Worm (Caenorhabditis elegans) whole organism, midembryonic: ENCODE results near the gene clec-246.

Experiments
- T22C8.4 ChIP-seq: fragments of 200-800 bp; sonication (Bioruptor generic); IDR thresholded peaks from 2 replicates; pipeline ENCODE4 v1.3.6; 2022; ENCODE audit warnings: missing genetic modification characterization, missing compliant biosample characterization
- cog-1 ChIP-seq: sonication (generic microtip); optimal IDR thresholded peaks from 2 replicates; lab custom pipeline; 2016; ENCODE audit warnings: missing genetic modification characterization, missing compliant biosample characterization
- flt-1 ChIP-seq: fragments of 200-800 bp; sonication (Bioruptor generic); IDR thresholded peaks from 2 replicates; pipeline ENCODE4 v1.3.6; 2022; ENCODE audit warnings: missing genetic modification characterization, missing compliant biosample characterization
- klf-2 ChIP-seq: fragments of 200-800 bp; sonication (Bioruptor generic); conservative IDR thresholded peaks from 2 replicates; pipeline ENCODE4 v1.3.6; 2022; ENCODE audit warnings: missing genetic modification reagents, missing genetic modification characterization, missing compliant biosample characterization
- med-1 ChIP-seq: sonication (generic microtip); optimal IDR thresholded peaks from 2 replicates; lab custom pipeline; 2017; ENCODE audit warnings: missing genetic modification characterization, mild to moderate bottlenecking, missing compliant biosample characterization, antibody characterized with exemption, missing genetic modification reagents; ENCODE audit not compliant: insufficient read depth
- ref-1 ChIP-seq: fragments of 200-800 bp; sonication (Bioruptor generic); conservative IDR thresholded peaks from 2 replicates; pipeline ENCODE4 v1.3.6; 2022; ENCODE audit warnings: missing genetic modification reagents, missing genetic modification characterization, missing compliant biosample characterization
- tab-1 ChIP-seq: fragments of 200-800 bp; sonication (Bioruptor generic); IDR thresholded peaks from 2 replicates; pipeline ENCODE4 v1.3.6; 2022; ENCODE audit warnings: missing genetic modification characterization, missing compliant biosample characterization
- ztf-23 ChIP-seq: fragments of 200-800 bp; sonication (Bioruptor generic); IDR thresholded peaks from 2 replicates; pipeline ENCODE4 v1.3.6; 2022; ENCODE audit warnings: missing genetic modification reagents, missing genetic modification characterization, missing compliant biosample characterization
- ztf-29 ChIP-seq: fragments of 200-800 bp; sonication (Bioruptor generic); IDR thresholded peaks from 2 replicates; pipeline ENCODE4 v1.3.6; 2022; ENCODE audit warnings: missing genetic modification reagents, missing genetic modification characterization, missing compliant biosample characterization

DNA sequence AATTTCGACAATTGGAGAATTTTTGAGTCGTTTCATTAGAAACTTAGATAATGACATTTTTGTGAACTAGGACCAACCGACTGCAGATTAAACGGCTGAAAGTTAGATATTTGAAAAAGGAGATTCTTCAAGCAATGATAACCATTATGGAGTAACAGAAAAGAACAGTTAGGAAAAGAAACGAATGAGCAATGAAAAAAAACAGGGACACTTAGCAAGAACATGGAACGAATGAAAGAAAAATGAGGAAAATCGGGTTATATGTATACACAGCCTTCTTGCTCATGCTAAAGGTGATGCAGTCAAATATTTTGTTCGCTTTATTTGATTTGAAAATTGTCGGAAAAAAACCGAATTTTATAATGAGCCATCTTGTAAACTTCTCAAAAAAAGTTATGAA lies 35.1 kb downstream of the clec-246 start, which contains the start of gene F16H6.10:
- TF ChIP-seq klf-2 (GFP tag; lab: Robert Waterston, UW) (no peak), flt-1 (GFP tag; lab: Robert Waterston, UW) (no peak), ztf-29 (no peak), ztf-23 (GFP tag; lab: Robert Waterston, UW) (no peak), ref-1 (GFP tag; lab: Robert Waterston, UW) (no peak), med-1 (GFP tag; lab: Kevin White, UChicago) (no peak), T22C8.4 (no peak), tab-1 (GFP tag; lab: Robert Waterston, UW) (no peak), cog-1 (no peak)
